Fruit fly (Drosophila melanogaster) whole organism, embryonic: ENCODE results near the gene CG5934.

ENCODE experiments used
- CG11085 ChIP-seq: fragments of 200-800 bp; sonication (Bioruptor generic); IDR thresholded peaks from 2 replicates; pipeline ENCODE4 v1.3.6; 2022; ENCODE audit warnings: missing biosample characterization, missing genetic modification characterization
- CG12659 ChIP-seq: fragments of 200-800 bp; sonication (Bioruptor generic); optimal IDR thresholded peaks from 3 replicates; lab custom pipeline; 2017; ENCODE audit warnings: mild to moderate bottlenecking, missing biosample characterization, missing genetic modification reagents, missing genetic modification characterization
- CG1603 ChIP-seq: fragments of 200-800 bp; sonication (Bioruptor generic); optimal IDR thresholded peaks from 2 replicates; lab custom pipeline; 2019; ENCODE audit warnings: missing biosample characterization, mild to moderate bottlenecking, missing genetic modification characterization, moderate library complexity
- CG1832 ChIP-seq: fragments of 200-800 bp; sonication (Bioruptor generic); optimal IDR thresholded peaks from 2 replicates; lab custom pipeline; 2017; ENCODE audit warnings: missing biosample characterization, mild to moderate bottlenecking, missing genetic modification characterization, inconsistent platforms
- CG2120 ChIP-seq: fragments of 200-800 bp; sonication (Bioruptor generic); optimal IDR thresholded peaks from 3 replicates; lab custom pipeline; 2016; ENCODE audit warnings: missing biosample characterization, missing genetic modification characterization
- CG3838 ChIP-seq: fragments of 200-800 bp; sonication (Bioruptor generic); optimal IDR thresholded peaks from 3 replicates; lab custom pipeline; 2016; ENCODE audit warnings: missing biosample characterization, missing genetic modification characterization
- CG3847 ChIP-seq: fragments of 200-800 bp; sonication (Bioruptor generic); IDR thresholded peaks from 2 replicates; pipeline ENCODE4 v1.3.6; 2022; ENCODE audit warnings: missing biosample characterization, missing genetic modification characterization
- CG5245 ChIP-seq: fragments of 200-800 bp; sonication (Bioruptor generic); optimal IDR thresholded peaks from 3 replicates; lab custom pipeline; 2016; ENCODE audit warnings: missing biosample characterization, missing genetic modification characterization
- CG8089 ChIP-seq: fragments of 200-800 bp; sonication (Bioruptor generic); optimal IDR thresholded peaks from 3 replicates; lab custom pipeline; 2016; ENCODE audit warnings: missing biosample characterization, missing genetic modification characterization
- CG8388 ChIP-seq: fragments of 200-800 bp; sonication (Bioruptor generic); optimal IDR thresholded peaks from 2 replicates; lab custom pipeline; 2019; ENCODE audit warnings: missing biosample characterization, mild to moderate bottlenecking, missing genetic modification characterization, moderate library complexity
- Dll ChIP-seq: fragments of 200-800 bp; sonication (Bioruptor generic); IDR thresholded peaks from 4 replicates; pipeline ENCODE4 v1.3.6; 2022; ENCODE audit warnings: missing biosample characterization, missing genetic modification characterization; ENCODE audit not compliant: partially characterized antibody
- Dp ChIP-seq: fragments of 200-800 bp; sonication (Bioruptor generic); optimal IDR thresholded peaks from 2 replicates; lab custom pipeline; 2018; ENCODE audit warnings: missing biosample characterization, mild to moderate bottlenecking, missing genetic modification characterization, moderate library complexity
- Drgx ChIP-seq: fragments of 200-800 bp; sonication (Bioruptor generic); IDR thresholded peaks from 2 replicates; pipeline ENCODE4 v1.3.6; 2022; ENCODE audit warnings: missing biosample characterization, missing genetic modification characterization
- E2f2 ChIP-seq: fragments of 200-800 bp; sonication (Bioruptor generic); IDR thresholded peaks from 2 replicates; pipeline ENCODE4 v1.3.6; 2022; ENCODE audit warnings: missing biosample characterization, missing genetic modification characterization
- Fer2 ChIP-seq: fragments of 200-800 bp; sonication (Bioruptor generic); optimal IDR thresholded peaks from 2 replicates; lab custom pipeline; 2018; ENCODE audit warnings: missing biosample characterization, mild to moderate bottlenecking, missing genetic modification characterization, moderate library complexity
- Hr39 ChIP-seq: fragments of >200 bp; optimal IDR thresholded peaks from 2 replicates; lab custom pipeline; 2017
- Lim3 ChIP-seq: fragments of 200-800 bp; sonication (Bioruptor generic); IDR thresholded peaks from 2 replicates; pipeline ENCODE4 v1.3.6; 2022; ENCODE audit warnings: missing biosample characterization, missing genetic modification characterization
- Med ChIP-seq: fragments of 200-800 bp; sonication (Bioruptor generic); peaks from one replicate; lab custom pipeline; 2016; ENCODE audit warnings: missing biosample characterization, missing genetic modification characterization, mild to moderate bottlenecking, inconsistent platforms, moderate library complexity
- Mrtf ChIP-seq: fragments of 200-800 bp; sonication (Bioruptor generic); IDR thresholded peaks from 3 replicates; pipeline ENCODE4 v1.3.6; 2022; ENCODE audit warnings: missing biosample characterization, missing genetic modification characterization
- Myb ChIP-seq: fragments of 200-800 bp; sonication (Bioruptor generic); optimal IDR thresholded peaks from 2 replicates; lab custom pipeline; 2016; ENCODE audit warnings: missing biosample characterization, missing genetic modification characterization
- NC2β ChIP-seq: fragments of 200-800 bp; sonication (Bioruptor generic); optimal IDR thresholded peaks from 2 replicates; lab custom pipeline; 2016; ENCODE audit warnings: missing biosample characterization, missing genetic modification characterization
- Opbp ChIP-seq: fragments of 200-800 bp; sonication (Bioruptor generic); IDR thresholded peaks from 3 replicates; pipeline ENCODE4 v1.3.6; 2022; ENCODE audit warnings: missing biosample characterization, missing genetic modification characterization; ENCODE audit not compliant: partially characterized antibody
- Pdp1 ChIP-seq, 2 experiments: fragments of 200-800 bp; sonication (Bioruptor generic); optimal IDR thresholded peaks; 3 replicates each; lab custom pipeline; 2016; ENCODE audit warnings: missing biosample characterization in 2 of 2, missing genetic modification characterization in 2 of 2, mild to moderate bottlenecking in 1 of 2, moderate library complexity in 1 of 2
- dysf ChIP-seq: fragments of 200-800 bp; sonication (Bioruptor generic); IDR thresholded peaks from 3 replicates; pipeline ENCODE4 v1.3.6; 2022; ENCODE audit warnings: missing biosample characterization, missing genetic modification characterization
- fu2 ChIP-seq: fragments of 200-800 bp; sonication (Bioruptor generic); optimal IDR thresholded peaks from 2 replicates; lab custom pipeline; 2016; ENCODE audit warnings: missing biosample characterization, missing genetic modification characterization
- gro ChIP-seq: fragments of 200-800 bp; sonication (Bioruptor generic); optimal IDR thresholded peaks from 2 replicates; lab custom pipeline; 2016; ENCODE audit warnings: missing biosample characterization, missing genetic modification characterization
- her ChIP-seq: fragments of 200-800 bp; sonication (Bioruptor generic); optimal IDR thresholded peaks from 2 replicates; lab custom pipeline; 2016; ENCODE audit warnings: missing biosample characterization, missing genetic modification characterization
- kni ChIP-seq: fragments of 200-800 bp; sonication (Bioruptor generic); optimal IDR thresholded peaks from 3 replicates; lab custom pipeline; 2017; ENCODE audit warnings: mild to moderate bottlenecking, missing biosample characterization, missing genetic modification reagents, missing genetic modification characterization
- nom ChIP-seq: fragments of 200-800 bp; sonication (Bioruptor generic); optimal IDR thresholded peaks from 2 replicates; lab custom pipeline; 2017; ENCODE audit warnings: missing biosample characterization, missing genetic modification characterization, mild to moderate bottlenecking, moderate library complexity, missing genetic modification reagents
- pita ChIP-seq: fragments of 200-800 bp; sonication (Bioruptor generic); optimal IDR thresholded peaks from 2 replicates; lab custom pipeline; 2017; ENCODE audit warnings: missing biosample characterization, mild to moderate bottlenecking, missing genetic modification characterization
- prd ChIP-seq, 3 experiments: fragments of >200 bp in 2 of 3; fragments of 200-800 bp in 1 of 3; sonication (Bioruptor generic) in 1 of 3; optimal IDR thresholded peaks in 2 of 3; IDR thresholded peaks in 1 of 3; 2 replicates in 2 of 3; 3 replicates in 1 of 3; pipeline versions ENCODE4 v1.3.6 to Lab custom; 2017 to 2022; ENCODE audit warnings: missing biosample characterization in 1 of 3, missing genetic modification characterization in 1 of 3
- pzg ChIP-seq: fragments of 200-800 bp; sonication (Bioruptor generic); optimal IDR thresholded peaks from 3 replicates; lab custom pipeline; 2018; ENCODE audit warnings: missing biosample characterization, mild to moderate bottlenecking, missing genetic modification characterization, moderate library complexity
- sc ChIP-seq, 3 experiments: fragments of >200 bp in 2 of 3; fragments of 200-800 bp in 1 of 3; sonication (Bioruptor generic) in 1 of 3; optimal IDR thresholded peaks; 2 replicates in 2 of 3; 3 replicates in 1 of 3; lab custom pipeline; 2017; ENCODE audit warnings: mild to moderate bottlenecking in 1 of 3, missing biosample characterization in 1 of 3, missing genetic modification characterization in 1 of 3, missing genetic modification reagents in 1 of 3
- sens ChIP-seq: fragments of 200-800 bp; sonication (Bioruptor generic); peaks from one replicate; lab custom pipeline; 2016; ENCODE audit warnings: missing biosample characterization, missing genetic modification characterization
- stwl ChIP-seq: fragments of 200-800 bp; sonication (Bioruptor generic); optimal IDR thresholded peaks from 3 replicates; lab custom pipeline; 2018; ENCODE audit warnings: missing biosample characterization, mild to moderate bottlenecking, missing genetic modification characterization, moderate library complexity
- tin ChIP-seq: fragments of 200-800 bp; sonication (Bioruptor generic); optimal IDR thresholded peaks from 3 replicates; lab custom pipeline; 2016; ENCODE audit warnings: missing biosample characterization, missing genetic modification characterization
- z ChIP-seq: fragments of 200-800 bp; sonication (Bioruptor generic); IDR thresholded peaks from 3 replicates; pipeline ENCODE4 v1.3.6; 2022; ENCODE audit warnings: missing biosample characterization, missing genetic modification characterization

The CG5934 gene

dm6 chr3R:27273118-27274062 is at the start of gene CG5934 (continued):
- TF ChIP-seq pita (GFP tag; lab: Kevin White, UChicago) (no peak), Opbp (GFP tag; lab: Robert Waterston, UW) (peak; percentile 54; the same call in 1 of the 3 replicates), NC2β (GFP tag; lab: Kevin White, UChicago) (peak; percentile 13), CG12659 (GFP tag; lab: Kevin White, UChicago) (peak; percentile 62), E2f2 (GFP tag; lab: Robert Waterston, UW) (peak; percentile 62), gro (GFP tag; lab: Kevin White, UChicago) (peak; percentile 17), Myb (GFP tag; lab: Kevin White, UChicago) (peak; percentile 90), stwl (tag; lab: Kevin White, UChicago) (peak; percentile 75), kni (GFP tag; lab: Kevin White, UChicago) (peak; percentile 19), CG8388 (GFP tag; lab: Kevin White, UChicago) (peak; percentile 2), her (GFP tag; lab: Kevin White, UChicago) (peak; percentile 31), Dll (GFP tag; lab: Robert Waterston, UW) (no peak), Pdp1 (GFP tag; optimal IDR thresholded peaks at IDR 0.05; lab: Kevin White, UChicago) (peak in 1 of 2 experiments; percentile 63), CG8089 (peak; percentile 9), sc (optimal IDR thresholded peaks at IDR 0.05; lab: Kevin White, UChicago) (no peak), sc (GFP tag; optimal IDR thresholded peaks at IDR 0.05; lab: Kevin White, UChicago) (no peak), CG11085 (GFP tag; lab: Robert Waterston, UW) (peak; percentile 14; the same call in 1 of the 2 replicates), fu2 (GFP tag; lab: Kevin White, UChicago) (peak; percentile 27), Lim3 (GFP tag; lab: Robert Waterston, UW) (no peak), CG2120 (peak; percentile 59), pzg (GFP tag; lab: Kevin White, UChicago) (peak; percentile 59), CG3838 (GFP tag; lab: Kevin White, UChicago) (no peak), CG1832 (GFP tag; lab: Kevin White, UChicago) (no peak), z (GFP tag; lab: Robert Waterston, UW) (no peak), Mrtf (GFP tag; lab: Robert Waterston, UW) (no peak), Fer2 (tag; lab: Kevin White, UChicago) (peak; percentile 30), CG1603 (tag; lab: Kevin White, UChicago) (peak; percentile 44), dysf (0 out of 3 replicates have a peak, but pooled peaks have one; percentile 20)

- TF ChIP-seq tin (GFP tag; lab: Kevin White, UChicago) (no peak), Med (GFP tag; lab: Kevin White, UChicago) (peak; percentile 32), CG3847 (GFP tag; lab: Robert Waterston, UW) (no peak), nom (peak; percentile 42), prd (optimal IDR thresholded peaks at IDR 0.05; lab: Kevin White, UChicago) (no peak), prd (GFP tag; IDR thresholded peaks at IDR 0.05; lab: Robert Waterston, UW) (peak; percentile 53; the same call in 1 of the 3 replicates), Drgx (GFP tag; lab: Robert Waterston, UW) (peak; percentile 43; the same call in 1 of the 2 replicates)
These were observed 48.8 kb upstream of the CG5934 start for dm6 chr3R:27224727-27225126.

- TF ChIP-seq Dp = no peak
- no peak for TF ChIP-seq CG5245 (GFP tag; lab: Kevin White, UChicago)
- TF ChIP-seq Hr39 (lab: Kevin White, UChicago) = no peak
- TF ChIP-seq sens (GFP tag; lab: Kevin White, UChicago) = peak; percentile 31
These were observed 48.0 kb upstream of the CG5934 start for dm6 chr3R:27225490-27225889.
